Worm (Caenorhabditis elegans): ENCODE measurements around the gene T07F8.4.
A peak's percentile ranks its signal among the peaks of the same experiment; 100 is the strongest.

Gene T07F8.4

DNA sequence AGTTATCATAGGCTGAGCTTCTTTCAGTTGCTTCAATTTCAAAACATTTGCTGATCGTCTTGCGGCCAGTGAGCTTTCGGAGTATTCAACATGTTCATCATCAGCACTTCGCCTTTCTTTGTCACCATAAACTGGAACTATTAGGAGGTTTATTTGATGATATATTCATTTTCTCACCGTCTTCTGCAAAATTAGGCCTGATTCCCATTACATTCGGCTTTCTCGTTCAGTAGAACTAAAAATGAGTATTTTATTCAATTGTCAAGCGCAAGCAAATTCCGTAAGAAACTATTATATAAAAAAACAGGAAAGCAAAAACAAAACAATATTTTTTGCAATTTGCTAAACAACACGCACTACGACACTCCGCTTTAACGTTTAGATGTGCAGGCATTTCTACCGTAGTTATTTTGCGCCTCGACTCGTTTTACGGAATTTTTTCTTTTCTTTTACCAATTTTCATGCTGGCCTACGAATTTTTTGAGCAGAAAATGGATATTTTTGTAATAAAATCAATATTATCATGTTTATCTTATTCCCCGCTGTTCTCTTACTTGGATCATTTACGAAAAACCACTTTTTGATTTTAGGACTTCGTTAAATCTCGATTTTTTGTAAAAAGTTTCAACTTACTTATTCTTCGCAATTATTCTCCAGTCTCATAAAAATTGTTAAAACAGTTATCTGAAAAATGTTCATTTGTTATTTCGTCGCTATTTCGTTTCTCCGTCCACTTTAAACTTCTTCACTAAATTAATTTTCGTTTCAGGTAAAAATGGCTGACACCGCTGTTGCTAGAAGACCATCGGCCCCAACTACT lies 26.8 kb downstream of the T07F8.4 start, which contains the start of the genes farl-11 and rpl-33:
farl-11 (minus strand) TSS at position 242 of the 820 bp plus-strand sequence.
rpl-33 (plus strand) TSS at position 770 of the 820 bp plus-strand sequence.
- no peak for TF ChIP-seq elt-1 (tag; optimal IDR thresholded peaks at IDR 0.05)
- TF ChIP-seq mab-5 (tag; optimal IDR thresholded peaks at IDR 0.05), result peak; percentile 11
- TF ChIP-seq dmd-4 (tag; optimal IDR thresholded peaks at IDR 0.05), result no peak
- peak; percentile 75 for TF ChIP-seq sem-4 (tag; optimal IDR thresholded peaks at IDR 0.05)
- peak; percentile 48 for TF ChIP-seq nhr-6 (tag; optimal IDR thresholded peaks at IDR 0.05)
- TF ChIP-seq fos-1 (tag; optimal IDR thresholded peaks at IDR 0.05), result peak; percentile 65
- TF ChIP-seq alr-1 (tag; optimal IDR thresholded peaks at IDR 0.05), result no peak
- peak; percentile 95 for TF ChIP-seq ZK546.5 (tag; optimal IDR thresholded peaks at IDR 0.05)
- TF ChIP-seq lsy-2 (tag; optimal IDR thresholded peaks at IDR 0.05), result peak; percentile 94 to 99
- TF ChIP-seq lin-39 (tag; optimal IDR thresholded peaks at IDR 0.05), result no peak
- TF ChIP-seq unc-39 (tag; optimal IDR thresholded peaks at IDR 0.05), result no peak
- no peak for TF ChIP-seq ztf-11 (tag; optimal IDR thresholded peaks at IDR 0.05)
- TF ChIP-seq unc-62 (GFP tag; optimal IDR thresholded peaks at IDR 0.05), result no peak
- TF ChIP-seq ztf-4 (tag; optimal IDR thresholded peaks at IDR 0.05), result peak; percentile 83
- TF ChIP-seq sma-3 (GFP tag; optimal IDR thresholded peaks at IDR 0.05), result peak; percentile 75
- TF ChIP-seq aly-2 (tag; optimal IDR thresholded peaks at IDR 0.05), result no peak
- no peak for TF ChIP-seq nhr-23 (tag; optimal IDR thresholded peaks at IDR 0.05)
- peak; percentile 98 for TF ChIP-seq unc-55 (GFP tag; optimal IDR thresholded peaks at IDR 0.05)
- TF ChIP-seq ceh-16 (tag; optimal IDR thresholded peaks at IDR 0.05), result no peak
- peak; percentile 2 for TF ChIP-seq nhr-237 (tag; optimal IDR thresholded peaks at IDR 0.05)
- TF ChIP-seq ztf-1 (GFP tag; conservative IDR thresholded peaks at IDR 0.05), result no peak
- no peak for TF ChIP-seq ceh-82 (tag; optimal IDR thresholded peaks at IDR 0.05)
- TF ChIP-seq peb-1 (tag; optimal IDR thresholded peaks at IDR 0.05), result no peak
- TF ChIP-seq ama-1 (optimal IDR thresholded peaks at IDR 0.05), result peak; percentile 73
- peak; percentile 39 for TF ChIP-seq F13H6.1 (tag; optimal IDR thresholded peaks at IDR 0.05)
- TF ChIP-seq snpc-4 (tag; optimal IDR thresholded peaks at IDR 0.05), result peak; percentile 51
- TF ChIP-seq nhr-21 (tag; optimal IDR thresholded peaks at IDR 0.05), result peak; percentile 70
- TF ChIP-seq nhr-12 (tag; optimal IDR thresholded peaks at IDR 0.05), result no peak
- TF ChIP-seq skn-1 (tag; optimal IDR thresholded peaks at IDR 0.05), result no peak
- TF ChIP-seq mdl-1 (tag; optimal IDR thresholded peaks at IDR 0.05), result no peak
- no peak for TF ChIP-seq elt-3 (tag; optimal IDR thresholded peaks at IDR 0.05)
- peak; percentile 94 for TF ChIP-seq nhr-129 (tag; optimal IDR thresholded peaks at IDR 0.05)
- TF ChIP-seq egl-27 (tag; optimal IDR thresholded peaks at IDR 0.05), result peak; percentile 21
- TF ChIP-seq crh-2 (tag; optimal IDR thresholded peaks at IDR 0.05), result peak; percentile 85
- TF ChIP-seq nhr-11 (tag; optimal IDR thresholded peaks at IDR 0.05), result no peak
- TF ChIP-seq nhr-10 (tag; optimal IDR thresholded peaks at IDR 0.05), result no peak
- TF ChIP-seq mbf-1 (tag; optimal IDR thresholded peaks at IDR 0.05), result no peak
- peak; percentile 59 for TF ChIP-seq lin-11 (tag; optimal IDR thresholded peaks at IDR 0.05)
- TF ChIP-seq R02D3.7 (tag; optimal IDR thresholded peaks at IDR 0.05), result no peak
- TF ChIP-seq lin-13 (GFP tag; optimal IDR thresholded peaks at IDR 0.05), result peak; percentile 76
- peak; percentile 82 for TF ChIP-seq gmeb-1 (tag; optimal IDR thresholded peaks at IDR 0.05)
- no peak for TF ChIP-seq blmp-1 (tag; optimal IDR thresholded peaks at IDR 0.05; ENCODE audit: insufficient read depth)
- peak; percentile 77 for TF ChIP-seq sma-9 (GFP tag; optimal IDR thresholded peaks at IDR 0.05)
- no peak for TF ChIP-seq sma-9 (tag; optimal IDR thresholded peaks at IDR 0.05)
- peak; percentile 69 for TF ChIP-seq nhr-25 (tag; optimal IDR thresholded peaks at IDR 0.05)
- peak; percentile 62 for TF ChIP-seq zag-1 (tag; optimal IDR thresholded peaks at IDR 0.05)
- TF ChIP-seq nhr-77 (tag; optimal IDR thresholded peaks at IDR 0.05), result no peak
- peak; percentile 98 for TF ChIP-seq C34F6.9 (tag; optimal IDR thresholded peaks at IDR 0.05)
- TF ChIP-seq Y55F3AM.14 (GFP tag; optimal IDR thresholded peaks at IDR 0.05), result peak; percentile 25
